Fruit fly (Drosophila melanogaster) whole organism, larva: Measurements from ENCODE around the gene Naa40.

Experiments
- noc ChIP-seq: fragments of 200-800 bp; sonication (Bioruptor generic); optimal IDR thresholded peaks from 3 replicates; lab custom pipeline; 2019; ENCODE audit warnings: missing biosample characterization, mild to moderate bottlenecking, missing genetic modification characterization, moderate library complexity

Gene Naa40

dm6 chr3R:29718363-29718762 lies 6.4 kb downstream of the Naa40 start, which contains the start of gene CG15506:
Gene CG15506, plus strand, starts transcription at chr3R:29718663.
- no peak for TF ChIP-seq noc (tag; lab: Kevin White, UChicago)

dm6 chr3R:29717519-29717918 lies 7.2 kb downstream of the Naa40 start:
- no peak for TF ChIP-seq noc (tag; lab: Kevin White, UChicago)

- TF ChIP-seq noc (tag; lab: Kevin White, UChicago) = no peak
Measured at dm6 chr3R:29716782-29717317, 7.9 kb downstream of the Naa40 start, which contains the start of gene Obp99b. Gene Obp99b, minus strand, starts transcription at chr3R:29716896.

- TF ChIP-seq noc (tag; lab: Kevin White, UChicago) = no peak
Measured at dm6 chr3R:29716043-29716781, 8.5 kb downstream of the Naa40 start.

dm6 chr3R:29715277-29715676 lies 9.5 kb downstream of the Naa40 start, which contains the start of gene Dup99B:
Gene Dup99B, minus strand, starts transcription at chr3R:29715377.
- no peak for TF ChIP-seq noc (tag; lab: Kevin White, UChicago)

dm6 chr3R:29714314-29714713 lies 10.4 kb downstream of the Naa40 start, which contains the start of gene Obp99d:
Gene Obp99d, plus strand, starts transcription at chr3R:29714505.
- TF ChIP-seq noc (tag; lab: Kevin White, UChicago) = no peak

- TF ChIP-seq noc (tag; lab: Kevin White, UChicago) = no peak
Measured at dm6 chr3R:29711434-29711833, 13.3 kb downstream of the Naa40 start.

- TF ChIP-seq noc (tag; lab: Kevin White, UChicago) = no peak
Measured at dm6 chr3R:29708322-29708721, 16.4 kb downstream of the Naa40 start.

- TF ChIP-seq noc (tag; lab: Kevin White, UChicago) = no peak
Measured at dm6 chr3R:29707258-29707657, 17.5 kb downstream of the Naa40 start.

dm6 chr3R:29705789-29706303 lies 18.9 kb downstream of the Naa40 start:
- TF ChIP-seq noc (tag; lab: Kevin White, UChicago) = no peak

dm6 chr3R:29704557-29704956 lies 20.2 kb downstream of the Naa40 start:
- TF ChIP-seq noc (tag; lab: Kevin White, UChicago) = no peak

- no peak for TF ChIP-seq noc (tag; lab: Kevin White, UChicago)
Measured at dm6 chr3R:29701739-29702138, 23.0 kb downstream of the Naa40 start.

- TF ChIP-seq noc (tag; lab: Kevin White, UChicago) = no peak
Measured at dm6 chr3R:29699220-29699619, 25.5 kb downstream of the Naa40 start.

dm6 chr3R:29697841-29698240 lies 26.9 kb downstream of the Naa40 start:
- no peak for TF ChIP-seq noc (tag; lab: Kevin White, UChicago)

- TF ChIP-seq noc (tag; lab: Kevin White, UChicago) = no peak
Measured at dm6 chr3R:29696359-29696758, 28.4 kb downstream of the Naa40 start.

dm6 chr3R:29695744-29696143 lies 29.0 kb downstream of the Naa40 start:
- no peak for TF ChIP-seq noc (tag; lab: Kevin White, UChicago)
